Fruit fly (Drosophila melanogaster): ENCODE measurements around the gene CG18745.
A peak's percentile ranks its signal among the peaks of the same experiment; 100 is the strongest.

Gene CG18745

DNA sequence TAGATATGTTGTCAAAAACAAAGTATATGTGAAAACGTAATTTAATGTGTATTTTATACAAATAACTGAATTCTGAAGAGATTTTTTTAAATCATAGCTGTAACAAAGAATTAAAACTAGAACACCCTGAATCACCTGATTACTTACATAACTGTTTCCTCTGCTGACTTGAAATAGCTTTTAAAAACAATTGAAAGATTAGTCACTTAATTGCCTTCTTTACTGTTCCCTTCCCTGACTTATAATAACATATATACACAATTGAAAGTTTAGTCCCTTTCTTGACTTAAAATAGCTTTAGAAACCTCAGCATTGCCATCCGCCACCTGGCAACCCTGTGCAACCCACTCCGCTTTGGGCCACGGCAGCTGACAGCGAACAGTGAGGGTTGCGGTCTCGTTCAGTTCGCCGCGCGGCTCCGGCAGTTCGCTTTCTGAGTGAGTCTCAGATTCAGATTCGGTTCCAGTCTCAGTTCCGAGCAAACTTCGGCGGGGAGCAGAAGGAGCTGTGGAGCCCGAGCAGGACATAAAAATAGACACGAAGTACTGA, 28.1 kb upstream of the CG18745 start, which contains the start of gene CG34384 (continued):
- peak; percentile 8 for TF ChIP-seq CG8089 (GFP tag; optimal IDR thresholded peaks at IDR 0.05)
- TF ChIP-seq CG14860 (GFP tag; IDR thresholded peaks at IDR 0.05; ENCODE audit: partially characterized antibody) = no peak
- peak; percentile 83 for TF ChIP-seq Meics (GFP tag; optimal IDR thresholded peaks at IDR 0.05)
- no peak for TF ChIP-seq wek (GFP tag; optimal IDR thresholded peaks at IDR 0.05)
- TF ChIP-seq Lpt (GFP tag; optimal IDR thresholded peaks at IDR 0.05) = no peak
- no peak for TF ChIP-seq zen2 (GFP tag; IDR thresholded peaks at IDR 0.05; ENCODE audit: partially characterized antibody)
- peak; percentile 73 for TF ChIP-seq phol (tag; optimal IDR thresholded peaks at IDR 0.05)
- no peak for TF ChIP-seq hkb (optimal IDR thresholded peaks at IDR 0.05)
- TF ChIP-seq hkb (GFP tag; IDR thresholded peaks at IDR 0.05) = peak; percentile 41; the same call in 1 of the 2 replicates
- TF ChIP-seq sr (GFP tag; IDR thresholded peaks at IDR 0.05) = no peak
- TF ChIP-seq nerfin-2 (GFP tag; IDR thresholded peaks at IDR 0.05; ENCODE audit: partially characterized antibody) = no peak
- TF ChIP-seq Ssrp (tag; optimal IDR thresholded peaks at IDR 0.05) = peak; percentile 35
- TF ChIP-seq CG7372 (GFP tag; IDR thresholded peaks at IDR 0.05) = no peak
- peak; percentile 46 for TF ChIP-seq D19B (GFP tag; optimal IDR thresholded peaks at IDR 0.05)
- peak; percentile 28 for TF ChIP-seq CG6254 (GFP tag; optimal IDR thresholded peaks at IDR 0.05)
- no peak for TF ChIP-seq CG17912 (GFP tag; optimal IDR thresholded peaks at IDR 0.05)
- TF ChIP-seq MTF-1 (GFP tag; optimal IDR thresholded peaks at IDR 0.05; ENCODE audit: borderline replicate concordance) = no peak
- no peak for TF ChIP-seq dati (GFP tag; IDR thresholded peaks at IDR 0.05)
- TF ChIP-seq ato (GFP tag; IDR thresholded peaks at IDR 0.05; ENCODE audit: partially characterized antibody) = no peak
- no peak for TF ChIP-seq CG31224 (GFP tag; IDR thresholded peaks at IDR 0.05)
- peak; percentile 36 to 54 for TF ChIP-seq dpn (GFP tag; optimal IDR thresholded peaks at IDR 0.05)
- no peak for TF ChIP-seq CG1603 (tag; optimal IDR thresholded peaks at IDR 0.05)
- 0 out of 2 replicates have a peak, but pooled peaks have one; percentile 16 for TF ChIP-seq CG4404 (GFP tag; IDR thresholded peaks at IDR 0.05)
- no peak for TF ChIP-seq psq (GFP tag; optimal IDR thresholded peaks at IDR 0.05)
- peak; percentile 5 for TF ChIP-seq CG4854 (GFP tag; optimal IDR thresholded peaks at IDR 0.05)
- TF ChIP-seq Dll (GFP tag; IDR thresholded peaks at IDR 0.05; ENCODE audit: partially characterized antibody) = no peak
- TF ChIP-seq dmrt11E (tag; optimal IDR thresholded peaks at IDR 0.05) = peak; percentile 9
- TF ChIP-seq her (GFP tag; optimal IDR thresholded peaks at IDR 0.05) = no peak
- TF ChIP-seq maf-S (GFP tag; optimal IDR thresholded peaks at IDR 0.05) = peak; percentile 32
- no peak for TF ChIP-seq jigr1 (GFP tag; IDR thresholded peaks at IDR 0.05)
- TF ChIP-seq D (optimal IDR thresholded peaks at IDR 0.05) = no peak
- peak; percentile 59 for TF ChIP-seq D (GFP tag; optimal IDR thresholded peaks at IDR 0.05)
- peak; percentile 22 for TF ChIP-seq NC2β (GFP tag; optimal IDR thresholded peaks at IDR 0.05)
- no peak for TF ChIP-seq Mrtf (GFP tag; IDR thresholded peaks at IDR 0.05)
- TF ChIP-seq Spps (tag; optimal IDR thresholded peaks at IDR 0.05) = no peak
- TF ChIP-seq CG8290 (GFP tag; optimal IDR thresholded peaks at IDR 0.05) = no peak
- peak in 1 of 2 experiments; percentile 38 for TF ChIP-seq CG8290 (tag; optimal IDR thresholded peaks at IDR 0.05)
- no peak for TF ChIP-seq CG2875 (GFP tag; optimal IDR thresholded peaks at IDR 0.05)
- no peak for TF ChIP-seq CG3726 (GFP tag; IDR thresholded peaks at IDR 0.05)
- peak; percentile 29; the same call in 1 of the 2 replicates for TF ChIP-seq CG3847 (GFP tag; IDR thresholded peaks at IDR 0.05)
- TF ChIP-seq Xbp1 (GFP tag; optimal IDR thresholded peaks at IDR 0.05) = peak; percentile 40
- TF ChIP-seq MBD-R2 (GFP tag; IDR thresholded peaks at IDR 0.05) = no peak
- peak; percentile 57 for TF ChIP-seq az2 (GFP tag; optimal IDR thresholded peaks at IDR 0.05)
- no peak for TF ChIP-seq Stat92E (GFP tag; optimal IDR thresholded peaks at IDR 0.05)
- TF ChIP-seq dan (GFP tag; IDR thresholded peaks at IDR 0.05) = no peak
- no peak for TF ChIP-seq CG31388 (GFP tag; optimal IDR thresholded peaks at IDR 0.05)
- peak; percentile 16 for TF ChIP-seq PHDP (tag; optimal IDR thresholded peaks at IDR 0.05)
- peak; percentile 42 for TF ChIP-seq tio (GFP tag; optimal IDR thresholded peaks at IDR 0.05)
- no peak for TF ChIP-seq Asciz (GFP tag; optimal IDR thresholded peaks at IDR 0.05)
- peak; percentile 49; the same call in 1 of the 2 replicates for TF ChIP-seq onecut (GFP tag; IDR thresholded peaks at IDR 0.05)
- peak; percentile 68 for TF ChIP-seq CG10979 (tag; optimal IDR thresholded peaks at IDR 0.05)
